Worm (Caenorhabditis elegans): Measurements from ENCODE around the gene rbmx-2.

rbmx-2 gene

DNA sequence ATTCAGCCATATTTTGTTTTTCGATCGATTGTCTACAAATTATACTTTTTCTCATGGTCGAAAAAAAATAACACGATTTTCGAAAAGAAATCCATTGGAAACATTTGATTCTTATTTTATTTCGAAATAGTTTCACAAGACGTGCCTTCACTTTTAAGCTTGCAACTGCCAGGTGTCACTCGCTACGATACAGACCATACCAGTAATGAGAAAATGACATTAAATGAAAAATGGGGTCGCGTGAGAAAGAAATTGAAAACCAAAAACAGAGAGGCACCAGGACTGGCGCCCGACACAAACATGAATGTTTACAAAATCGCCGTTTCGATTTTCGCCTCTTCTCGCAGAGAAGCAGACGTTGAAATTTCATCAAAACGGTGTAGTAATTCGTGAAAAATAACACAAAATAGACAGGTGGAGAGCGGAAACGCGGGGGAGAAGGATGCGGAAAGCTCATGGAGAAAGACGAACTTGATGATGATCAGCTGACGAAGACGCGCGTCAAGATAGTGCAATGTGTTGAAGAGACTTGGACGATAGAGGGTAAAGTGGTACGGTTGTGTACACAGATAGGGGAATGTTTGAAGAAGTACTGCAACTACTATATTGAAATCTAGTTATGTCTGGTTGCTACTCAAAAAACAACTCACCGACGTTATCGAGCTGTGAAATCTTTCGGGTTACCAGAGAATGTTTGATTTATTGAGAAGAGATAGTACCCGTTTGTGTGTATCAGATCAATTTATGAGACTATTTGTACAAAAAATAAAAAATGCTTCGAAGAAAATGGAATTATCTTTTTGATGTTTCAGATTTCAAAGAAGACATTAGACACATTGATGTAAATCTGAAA lies 39.6 kb upstream of the rbmx-2 start (continued):
- TF ChIP-seq mab-5 (tag; optimal IDR thresholded peaks at IDR 0.05): no peak

DNA sequence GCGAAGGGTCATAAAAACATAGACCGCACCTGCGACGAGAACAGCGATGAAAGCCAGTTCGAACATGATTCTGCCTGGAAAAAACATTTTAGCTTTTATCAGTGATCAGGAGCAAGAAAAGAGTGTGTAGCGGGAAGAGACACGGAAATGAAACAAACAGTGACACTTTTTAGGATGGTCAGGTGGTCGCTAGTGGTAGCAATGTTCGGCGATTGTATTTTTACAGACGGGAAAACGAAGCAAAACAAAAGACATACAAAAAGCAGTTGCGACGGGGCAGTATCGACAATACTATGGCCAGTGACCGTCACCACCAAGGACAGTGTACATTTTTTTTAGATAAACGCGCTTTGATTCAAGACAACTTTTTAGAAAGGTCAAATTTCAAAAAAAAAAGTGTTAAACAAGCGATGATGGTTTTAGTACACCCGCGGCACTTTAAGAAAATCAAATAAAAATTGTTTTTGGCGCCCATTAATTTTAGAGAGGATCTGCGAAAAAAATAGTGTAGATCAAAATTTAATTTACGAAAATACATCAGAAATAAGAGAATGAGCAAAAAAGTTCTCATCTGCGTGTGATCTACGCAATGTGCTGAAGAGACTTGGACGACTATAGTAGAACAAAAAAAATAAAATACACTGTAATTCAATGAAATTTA lies 38.8 kb upstream of the rbmx-2 start, which contains the start of gene T24H7.9:
Gene T24H7.9, minus strand, starts transcription at position 74 of the 661 bp plus-strand sequence.
- TF ChIP-seq C34F6.9 (tag; optimal IDR thresholded peaks at IDR 0.05) (no peak), nhr-10 (tag; optimal IDR thresholded peaks at IDR 0.05) (no peak), fos-1 (tag; optimal IDR thresholded peaks at IDR 0.05) (peak; percentile 27), nhr-21 (tag; optimal IDR thresholded peaks at IDR 0.05) (no peak), dmd-4 (tag; optimal IDR thresholded peaks at IDR 0.05) (no peak), sma-9 (GFP tag; optimal IDR thresholded peaks at IDR 0.05) (no peak), sma-9 (tag; optimal IDR thresholded peaks at IDR 0.05) (no peak), ztf-1 (GFP tag; conservative IDR thresholded peaks at IDR 0.05) (no peak), lin-13 (GFP tag; optimal IDR thresholded peaks at IDR 0.05) (no peak)

DNA sequence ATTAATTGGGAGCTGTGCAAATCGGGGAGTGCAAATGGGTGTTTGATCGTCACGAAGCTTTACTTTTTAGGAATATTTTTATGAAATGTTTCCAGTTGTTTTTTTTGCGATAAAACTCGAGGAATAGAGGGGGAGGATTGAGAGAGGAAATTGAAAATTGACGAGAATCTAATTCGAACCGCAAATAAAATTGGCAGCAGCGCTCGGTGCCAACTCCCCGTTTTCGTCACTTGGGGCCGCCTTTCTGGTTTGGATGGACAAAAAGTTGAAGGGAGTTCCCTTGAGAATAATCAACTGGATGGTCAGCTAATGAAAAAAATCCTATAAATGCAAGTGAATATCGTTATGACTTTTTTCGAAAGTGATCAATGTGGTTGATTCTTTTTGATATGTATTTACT lies 33.4 kb upstream of the rbmx-2 start:
- no peak for TF ChIP-seq snpc-4 (tag; optimal IDR thresholded peaks at IDR 0.05)
- TF ChIP-seq nhr-129 (tag; optimal IDR thresholded peaks at IDR 0.05): no peak
- TF ChIP-seq lin-13 (GFP tag; optimal IDR thresholded peaks at IDR 0.05): no peak
- no peak for TF ChIP-seq elt-1 (tag; optimal IDR thresholded peaks at IDR 0.05)

DNA sequence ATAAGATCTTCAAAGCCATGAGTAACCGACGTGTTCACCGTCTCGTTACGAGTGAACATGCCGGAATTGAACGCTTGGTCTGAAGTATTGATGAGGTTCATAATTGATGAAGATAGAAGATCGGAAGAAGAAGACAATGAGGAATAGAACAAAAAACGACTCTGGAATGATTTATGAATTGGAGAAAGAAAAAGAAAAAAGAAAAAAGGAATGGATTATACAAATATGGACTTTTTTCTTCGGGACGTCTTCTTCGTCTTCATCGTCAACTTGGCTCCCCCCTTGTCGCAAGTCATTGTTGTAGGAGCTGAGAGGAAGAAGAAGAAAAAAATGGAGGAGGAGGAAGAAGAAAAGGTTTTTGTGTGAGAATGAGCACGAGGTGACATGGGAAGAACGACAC lies 30.2 kb upstream of the rbmx-2 start, which contains the start of gene srsy-2:
Gene srsy-2, minus strand, starts transcription at position 101 of the 400 bp plus-strand sequence.
- TF ChIP-seq nhr-25 (tag; optimal IDR thresholded peaks at IDR 0.05) (no peak), alr-1 (tag; optimal IDR thresholded peaks at IDR 0.05) (no peak), blmp-1 (tag; optimal IDR thresholded peaks at IDR 0.05; ENCODE audit: insufficient read depth) (no peak), nhr-129 (tag; optimal IDR thresholded peaks at IDR 0.05) (no peak), nhr-11 (tag; optimal IDR thresholded peaks at IDR 0.05) (no peak), mab-5 (tag; optimal IDR thresholded peaks at IDR 0.05) (peak; percentile 1), nhr-12 (tag; optimal IDR thresholded peaks at IDR 0.05) (no peak), ZK546.5 (tag; optimal IDR thresholded peaks at IDR 0.05) (no peak), sma-9 (GFP tag; optimal IDR thresholded peaks at IDR 0.05) (peak; percentile 8), sma-9 (tag; optimal IDR thresholded peaks at IDR 0.05) (no peak), Y55F3AM.14 (GFP tag; optimal IDR thresholded peaks at IDR 0.05) (no peak), C34F6.9 (tag; optimal IDR thresholded peaks at IDR 0.05) (no peak), ceh-82 (tag; optimal IDR thresholded peaks at IDR 0.05) (no peak), dmd-4 (tag; optimal IDR thresholded peaks at IDR 0.05) (no peak), zag-1 (tag; optimal IDR thresholded peaks at IDR 0.05) (no peak), ztf-4 (tag; optimal IDR thresholded peaks at IDR 0.05) (no peak), nhr-6 (tag; optimal IDR thresholded peaks at IDR 0.05) (no peak), lin-39 (tag; optimal IDR thresholded peaks at IDR 0.05) (no peak), mdl-1 (tag; optimal IDR thresholded peaks at IDR 0.05) (no peak), unc-55 (GFP tag; optimal IDR thresholded peaks at IDR 0.05) (peak; percentile 67), sma-3 (GFP tag; optimal IDR thresholded peaks at IDR 0.05) (no peak), mbf-1 (tag; optimal IDR thresholded peaks at IDR 0.05) (no peak), nhr-10 (tag; optimal IDR thresholded peaks at IDR 0.05) (no peak), fos-1 (tag; optimal IDR thresholded peaks at IDR 0.05) (no peak)

DNA sequence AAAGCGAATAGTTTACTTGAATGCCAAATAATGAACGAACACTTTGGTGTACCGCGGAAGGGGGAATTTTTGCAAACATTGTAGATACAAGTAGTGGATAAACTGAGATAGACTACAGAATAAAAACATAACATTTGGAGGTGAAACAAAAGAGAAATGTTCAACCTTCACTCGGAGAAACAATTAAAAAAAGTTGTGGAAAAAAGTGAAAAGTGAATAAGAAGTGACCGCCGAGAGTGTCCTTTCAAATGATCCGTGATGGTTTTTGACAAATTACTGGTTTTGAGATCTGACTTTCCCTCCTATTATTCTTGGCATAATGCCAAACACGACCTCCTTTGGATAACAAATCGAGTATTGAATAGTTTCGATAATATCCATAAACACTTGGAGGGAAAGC lies 27.0 kb upstream of the rbmx-2 start:
- TF ChIP-seq R02D3.7 (tag; optimal IDR thresholded peaks at IDR 0.05) (no peak), ztf-4 (tag; optimal IDR thresholded peaks at IDR 0.05) (no peak), nhr-77 (tag; optimal IDR thresholded peaks at IDR 0.05) (no peak), mdl-1 (tag; optimal IDR thresholded peaks at IDR 0.05) (no peak), aly-2 (tag; optimal IDR thresholded peaks at IDR 0.05) (no peak), nhr-23 (tag; optimal IDR thresholded peaks at IDR 0.05) (no peak), sma-9 (GFP tag; optimal IDR thresholded peaks at IDR 0.05) (no peak), sma-9 (tag; optimal IDR thresholded peaks at IDR 0.05) (no peak), nhr-6 (tag; optimal IDR thresholded peaks at IDR 0.05) (no peak), lsy-2 (tag; optimal IDR thresholded peaks at IDR 0.05) (no peak)

Measured in whole organism, L2 larva.